Fruit fly (Drosophila melanogaster) ovary, adult (tissue): ENCODE measurements around the gene CG15539.

Experiments
- CG17801 ChIP-seq: fragments of 200-800 bp; optimal IDR thresholded peaks from 2 replicates; lab custom pipeline; 2019; ENCODE audit warnings: missing biosample characterization, mild to moderate bottlenecking, missing genetic modification characterization, moderate library complexity; ENCODE audit not compliant: partially characterized antibody

Gene CG15539

dm6 chr3R:30505561-30506037 is at the start of gene CG15539, which contains the start of gene PH4alphaSG1:
CG15539 (plus strand) TSS chr3R:30505987.
PH4alphaSG1 (minus strand) TSS chr3R:30505661.
- no peak for TF ChIP-seq CG17801

- TF ChIP-seq CG17801: peak; percentile 30
These were observed 46.5 kb upstream of the CG15539 start, which contains the start of the genes CG2224 and CDase for dm6 chr3R:30459066-30459935. CG2224 (minus strand) TSS chr3R:30459300. CDase (plus strand) TSS chr3R:30459521.

DNA sequence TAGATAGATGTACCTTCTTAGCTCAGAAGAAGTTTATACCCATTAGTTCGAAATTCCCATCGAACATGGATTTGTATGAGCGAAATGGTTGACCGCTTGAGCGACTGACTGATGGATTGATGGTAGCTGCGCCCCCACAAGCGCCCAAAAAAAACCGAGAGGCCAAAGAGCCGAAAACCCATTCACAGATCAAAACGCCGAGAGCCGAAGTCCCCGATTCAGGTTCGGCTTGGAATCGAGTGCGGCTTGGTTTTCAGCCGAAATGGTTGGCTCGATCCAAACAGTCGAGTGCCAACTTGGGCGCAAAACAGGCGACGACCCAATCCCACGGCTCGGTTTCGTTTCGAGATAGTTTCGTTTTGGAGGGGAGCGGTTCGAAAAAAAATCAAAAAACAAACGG is 45.6 kb upstream of the CG15539 start:
- TF ChIP-seq CG17801: no peak

- no peak for TF ChIP-seq CG17801
These were observed 44.1 kb upstream of the CG15539 start for dm6 chr3R:30461608-30462243.

- no peak for TF ChIP-seq CG17801
These were observed 41.5 kb upstream of the CG15539 start for dm6 chr3R:30464244-30464643.

- peak; percentile 2 for TF ChIP-seq CG17801
These were observed 39.9 kb upstream of the CG15539 start, which contains the start of gene PH4alphaEFB for dm6 chr3R:30465775-30466494. PH4alphaEFB (plus strand) TSS chr3R:30466050.

DNA sequence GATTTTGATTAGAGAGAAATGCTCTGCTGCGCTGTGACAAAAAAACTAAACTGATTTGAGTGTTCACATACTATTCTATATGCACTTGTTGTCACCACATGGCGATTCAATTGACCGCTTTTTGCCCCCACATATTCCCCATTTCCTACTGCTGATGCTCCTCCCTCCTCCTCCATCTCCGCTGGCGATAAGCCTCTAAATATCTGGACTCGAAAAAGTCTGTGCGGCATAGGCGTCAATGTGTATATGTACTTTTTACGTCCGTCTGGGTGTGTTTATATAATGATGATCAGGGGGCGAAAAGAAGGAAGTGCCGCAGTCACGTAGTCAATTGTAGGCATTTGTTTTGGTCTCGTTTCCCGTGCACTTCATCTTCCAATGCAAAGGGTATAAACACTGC is 39.3 kb upstream of the CG15539 start:
- TF ChIP-seq CG17801: no peak

- TF ChIP-seq CG17801: no peak
These were observed 38.7 kb upstream of the CG15539 start for dm6 chr3R:30467062-30467461.

DNA sequence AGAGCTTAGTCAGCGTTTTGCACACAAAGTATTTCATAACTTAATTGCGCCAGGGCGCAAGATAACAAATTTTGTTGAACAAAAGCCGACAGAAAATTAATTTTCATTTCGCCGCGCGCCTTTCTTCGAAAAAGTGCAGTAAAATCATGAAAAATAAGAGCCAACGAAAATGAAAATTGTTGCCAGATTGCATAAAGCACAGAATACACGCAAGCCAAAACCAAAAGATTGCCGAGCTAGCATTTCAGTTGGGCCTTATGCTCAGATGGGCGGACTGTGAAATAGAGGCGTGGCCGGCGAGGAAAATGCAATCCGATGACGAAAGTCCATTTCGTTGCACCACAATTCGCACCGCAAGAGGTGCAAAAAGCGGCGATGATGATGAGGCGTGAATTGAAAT is 35.1 kb upstream of the CG15539 start:
- TF ChIP-seq CG17801: no peak

- TF ChIP-seq CG17801: no peak
These were observed 33.5 kb upstream of the CG15539 start for dm6 chr3R:30472331-30472730.

- no peak for TF ChIP-seq CG17801
These were observed 31.0 kb upstream of the CG15539 start for dm6 chr3R:30474667-30475213.

DNA sequence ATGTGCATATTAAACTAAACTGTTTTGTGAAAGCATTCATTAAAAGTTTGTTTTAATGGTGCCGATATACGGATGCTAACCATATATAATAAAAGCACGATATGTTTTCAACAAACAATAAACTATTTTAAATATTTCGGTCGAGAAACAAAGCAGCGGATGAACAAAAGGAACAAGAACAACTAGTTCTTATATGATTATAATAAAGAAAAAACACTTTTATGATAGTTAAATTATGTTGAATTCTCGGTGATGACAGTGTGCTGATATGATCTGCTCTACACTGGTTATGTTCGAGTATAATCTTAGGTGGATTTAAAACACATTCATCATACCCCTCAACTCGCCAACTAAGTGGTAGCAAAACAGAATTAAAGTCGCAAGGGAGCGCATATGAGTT is 29.9 kb upstream of the CG15539 start:
- no peak for TF ChIP-seq CG17801

- TF ChIP-seq CG17801: no peak
These were observed 29.4 kb upstream of the CG15539 start, which contains the start of gene spdo for dm6 chr3R:30476367-30476766. spdo (plus strand) TSS chr3R:30476684.

dm6 chr3R:30487828-30488227 is 18.0 kb upstream of the CG15539 start, which contains the start of gene Jon99Fii:
Jon99Fii (minus strand) TSS chr3R:30487928.
- no peak for TF ChIP-seq CG17801

dm6 chr3R:30488663-30489062 is 17.1 kb upstream of the CG15539 start, which contains the start of gene Jon99Fi:
Jon99Fi (plus strand) TSS chr3R:30488963.
- no peak for TF ChIP-seq CG17801

- no peak for TF ChIP-seq CG17801
These were observed 16.0 kb upstream of the CG15539 start, which contains the start of gene PH4alphaSG2 for dm6 chr3R:30489797-30490196. PH4alphaSG2 (plus strand) TSS chr3R:30490074.
